Fruit fly (Drosophila melanogaster) whole organism, embryonic: ENCODE results near the gene Nup37.

ENCODE experiments used
- ATbp ChIP-seq: fragments of 200-800 bp; sonication (Bioruptor generic); optimal IDR thresholded peaks from 2 replicates; lab custom pipeline; 2017; ENCODE audit warnings: missing biosample characterization, mild to moderate bottlenecking, missing genetic modification characterization, missing genetic modification reagents
- Atf3 ChIP-seq: fragments of 200-800 bp; sonication (Bioruptor generic); optimal IDR thresholded peaks from 3 replicates; lab custom pipeline; 2016; ENCODE audit warnings: missing biosample characterization, missing genetic modification characterization
- CG10654 ChIP-seq: fragments of 200-800 bp; sonication (Bioruptor generic); optimal IDR thresholded peaks from 2 replicates; lab custom pipeline; 2016; ENCODE audit warnings: missing biosample characterization, missing genetic modification characterization
- CG11247 ChIP-seq: fragments of 200-800 bp; sonication (Bioruptor generic); IDR thresholded peaks from 2 replicates; pipeline ENCODE4 v1.3.6; 2022; ENCODE audit warnings: missing biosample characterization, missing genetic modification characterization
- CG15601 ChIP-seq: fragments of 200-800 bp; sonication (Bioruptor generic); optimal IDR thresholded peaks from 3 replicates; lab custom pipeline; 2019; ENCODE audit warnings: missing biosample characterization, mild to moderate bottlenecking, missing genetic modification characterization, moderate library complexity
- CG17385 ChIP-seq: fragments of 200-800 bp; sonication (Bioruptor generic); optimal IDR thresholded peaks from 3 replicates; lab custom pipeline; 2018; ENCODE audit warnings: missing biosample characterization, mild to moderate bottlenecking, missing genetic modification characterization
- CG17568 ChIP-seq: fragments of 200-800 bp; sonication (Bioruptor generic); optimal IDR thresholded peaks from 2 replicates; lab custom pipeline; 2018; ENCODE audit warnings: missing biosample characterization, mild to moderate bottlenecking, missing genetic modification characterization, moderate library complexity
- CG2116 ChIP-seq: fragments of 200-800 bp; sonication (Bioruptor generic); optimal IDR thresholded peaks from 3 replicates; lab custom pipeline; 2018; ENCODE audit warnings: missing biosample characterization, mild to moderate bottlenecking, missing genetic modification characterization
- CG31224 ChIP-seq: fragments of 200-800 bp; sonication (Bioruptor generic); IDR thresholded peaks from 2 replicates; pipeline ENCODE4 v1.3.6; 2022; ENCODE audit warnings: missing biosample characterization, missing genetic modification characterization
- CG31388 ChIP-seq: fragments of 200-800 bp; sonication (Bioruptor generic); optimal IDR thresholded peaks from 2 replicates; lab custom pipeline; 2016; ENCODE audit warnings: missing biosample characterization, missing genetic modification characterization
- CG34224 ChIP-seq: fragments of 200-800 bp; sonication (Bioruptor generic); IDR thresholded peaks from 3 replicates; pipeline ENCODE4 v1.3.6; 2022; ENCODE audit warnings: missing biosample characterization, missing genetic modification characterization; ENCODE audit not compliant: partially characterized antibody
- CG5953 ChIP-seq: fragments of 200-800 bp; sonication (Bioruptor generic); IDR thresholded peaks from 2 replicates; pipeline ENCODE4 v1.3.6; 2022; ENCODE audit warnings: missing biosample characterization, missing genetic modification characterization
- CG6765 ChIP-seq: fragments of 200-800 bp; sonication (Bioruptor generic); optimal IDR thresholded peaks from 3 replicates; lab custom pipeline; 2017; ENCODE audit warnings: missing biosample characterization, mild to moderate bottlenecking, missing genetic modification characterization
- CG7271 ChIP-seq: fragments of 200-800 bp; sonication (Bioruptor generic); optimal IDR thresholded peaks from 2 replicates; lab custom pipeline; 2018; ENCODE audit warnings: missing biosample characterization, mild to moderate bottlenecking, missing genetic modification characterization, moderate library complexity
- CG7786 ChIP-seq: fragments of 200-800 bp; sonication (Bioruptor generic); optimal IDR thresholded peaks from 2 replicates; lab custom pipeline; 2016; ENCODE audit warnings: missing biosample characterization, missing genetic modification characterization
- CG7839 ChIP-seq: fragments of 200-800 bp; sonication (Bioruptor generic); optimal IDR thresholded peaks from 3 replicates; lab custom pipeline; 2018; ENCODE audit warnings: missing biosample characterization, mild to moderate bottlenecking, missing genetic modification characterization, moderate library complexity
- CG8478 ChIP-seq: fragments of >200 bp; optimal IDR thresholded peaks from 2 replicates; lab custom pipeline; 2018
- CG9797 ChIP-seq: fragments of 200-800 bp; sonication (Bioruptor generic); optimal IDR thresholded peaks from 3 replicates; lab custom pipeline; 2018; ENCODE audit warnings: missing biosample characterization, mild to moderate bottlenecking, missing genetic modification characterization
- Chrac-16 ChIP-seq: fragments of 200-800 bp; sonication (Bioruptor generic); optimal IDR thresholded peaks from 3 replicates; lab custom pipeline; 2016; ENCODE audit warnings: missing biosample characterization, missing genetic modification characterization
- Dad ChIP-seq: fragments of 200-800 bp; sonication (Bioruptor generic); optimal IDR thresholded peaks from 3 replicates; lab custom pipeline; 2016; ENCODE audit warnings: missing biosample characterization, missing genetic modification characterization
- Drgx ChIP-seq: fragments of 200-800 bp; sonication (Bioruptor generic); IDR thresholded peaks from 2 replicates; pipeline ENCODE4 v1.3.6; 2022; ENCODE audit warnings: missing biosample characterization, missing genetic modification characterization
- E2f1 ChIP-seq: fragments of 200-800 bp; sonication (Bioruptor generic); IDR thresholded peaks from 2 replicates; pipeline ENCODE4 v1.3.6; 2022; ENCODE audit warnings: missing biosample characterization, missing genetic modification characterization
- Fer2 ChIP-seq: fragments of 200-800 bp; sonication (Bioruptor generic); optimal IDR thresholded peaks from 2 replicates; lab custom pipeline; 2018; ENCODE audit warnings: missing biosample characterization, mild to moderate bottlenecking, missing genetic modification characterization, moderate library complexity
- H15 ChIP-seq: fragments of 200-800 bp; sonication (Bioruptor generic); IDR thresholded peaks from 3 replicates; pipeline ENCODE4 v1.3.6; 2022; ENCODE audit warnings: missing biosample characterization, missing genetic modification characterization
- Hmr ChIP-seq: fragments of 200-800 bp; sonication (Bioruptor generic); optimal IDR thresholded peaks from 3 replicates; lab custom pipeline; 2017; ENCODE audit warnings: mild to moderate bottlenecking, missing biosample characterization, missing genetic modification reagents, missing genetic modification characterization
- MTF-1 ChIP-seq: fragments of 200-800 bp; sonication (Bioruptor generic); optimal IDR thresholded peaks from 2 replicates; lab custom pipeline; 2018; ENCODE audit warnings: missing biosample characterization, mild to moderate bottlenecking, missing genetic modification characterization, borderline replicate concordance
- Mrtf ChIP-seq: fragments of 200-800 bp; sonication (Bioruptor generic); IDR thresholded peaks from 3 replicates; pipeline ENCODE4 v1.3.6; 2022; ENCODE audit warnings: missing biosample characterization, missing genetic modification characterization
- NFAT ChIP-seq: fragments of 200-800 bp; sonication (Bioruptor generic); IDR thresholded peaks from 2 replicates; pipeline ENCODE4 v1.3.6; 2022; ENCODE audit warnings: missing biosample characterization, missing genetic modification characterization
- Oaz ChIP-seq: fragments of 200-800 bp; sonication (Bioruptor generic); IDR thresholded peaks from 2 replicates; pipeline ENCODE4 v1.3.6; 2022; ENCODE audit warnings: missing biosample characterization, missing genetic modification characterization
- Scr ChIP-seq: fragments of 200-800 bp; sonication (Bioruptor generic); IDR thresholded peaks from 2 replicates; pipeline ENCODE4 v1.3.6; 2022; ENCODE audit warnings: missing biosample characterization, missing genetic modification characterization; ENCODE audit not compliant: partially characterized antibody
- Six4 ChIP-seq: fragments of 200-800 bp; sonication (Bioruptor generic); optimal IDR thresholded peaks from 2 replicates; lab custom pipeline; 2016; ENCODE audit warnings: missing biosample characterization, missing genetic modification characterization
- Sox102F ChIP-seq: fragments of 200-800 bp; sonication (Bioruptor generic); optimal IDR thresholded peaks from 2 replicates; lab custom pipeline; 2018; ENCODE audit warnings: missing biosample characterization, mild to moderate bottlenecking, missing genetic modification characterization, moderate library complexity
- ab ChIP-seq: fragments of 200-800 bp; sonication (Bioruptor generic); optimal IDR thresholded peaks from 2 replicates; lab custom pipeline; 2016; ENCODE audit warnings: missing biosample characterization, missing genetic modification characterization
- ash1 ChIP-seq: fragments of 200-800 bp; sonication (Bioruptor generic); optimal IDR thresholded peaks from 2 replicates; lab custom pipeline; 2018; ENCODE audit warnings: missing biosample characterization, mild to moderate bottlenecking, missing genetic modification characterization
- cad ChIP-seq: fragments of >200 bp; optimal IDR thresholded peaks from 2 replicates; lab custom pipeline; 2017; ENCODE audit warnings: missing biosample characterization, missing genetic modification characterization
- cato ChIP-seq: fragments of 200-800 bp; sonication (Bioruptor generic); optimal IDR thresholded peaks from 2 replicates; lab custom pipeline; 2016; ENCODE audit warnings: missing biosample characterization, missing genetic modification characterization, borderline replicate concordance
- cwo ChIP-seq: fragments of 200-800 bp; sonication (Bioruptor generic); optimal IDR thresholded peaks from 3 replicates; lab custom pipeline; 2017; ENCODE audit warnings: missing biosample characterization, missing genetic modification characterization, mild to moderate bottlenecking, moderate library complexity, missing genetic modification reagents
- disco-r ChIP-seq: fragments of 200-800 bp; sonication (Bioruptor generic); optimal IDR thresholded peaks from 2 replicates; lab custom pipeline; 2016; ENCODE audit warnings: missing biosample characterization, missing genetic modification characterization
- dysf ChIP-seq: fragments of 200-800 bp; sonication (Bioruptor generic); IDR thresholded peaks from 3 replicates; pipeline ENCODE4 v1.3.6; 2022; ENCODE audit warnings: missing biosample characterization, missing genetic modification characterization
- fu2 ChIP-seq: fragments of 200-800 bp; sonication (Bioruptor generic); optimal IDR thresholded peaks from 2 replicates; lab custom pipeline; 2016; ENCODE audit warnings: missing biosample characterization, missing genetic modification characterization
- gfzf ChIP-seq: fragments of 200-800 bp; sonication (Bioruptor generic); optimal IDR thresholded peaks from 2 replicates; lab custom pipeline; 2016; ENCODE audit warnings: missing biosample characterization, mild to moderate bottlenecking, missing genetic modification characterization, moderate library complexity
- grau ChIP-seq: fragments of 200-800 bp; optimal IDR thresholded peaks from 3 replicates; lab custom pipeline; 2019; ENCODE audit warnings: missing biosample characterization, mild to moderate bottlenecking, missing genetic modification characterization, moderate library complexity
- gro ChIP-seq: fragments of 200-800 bp; sonication (Bioruptor generic); optimal IDR thresholded peaks from 2 replicates; lab custom pipeline; 2016; ENCODE audit warnings: missing biosample characterization, missing genetic modification characterization
- run ChIP-seq: fragments of 200-800 bp; sonication (Bioruptor generic); optimal IDR thresholded peaks from 3 replicates; lab custom pipeline; 2018; ENCODE audit warnings: missing biosample characterization, mild to moderate bottlenecking, missing genetic modification characterization
- slbo ChIP-seq: fragments of 200-800 bp; sonication (Bioruptor generic); IDR thresholded peaks from 2 replicates; pipeline ENCODE4 v1.3.6; 2022; ENCODE audit warnings: missing biosample characterization, missing genetic modification characterization
- sr ChIP-seq: fragments of 200-800 bp; sonication (Bioruptor generic); IDR thresholded peaks from 3 replicates; pipeline ENCODE4 v1.3.6; 2022; ENCODE audit warnings: missing biosample characterization, missing genetic modification characterization
- toy ChIP-seq: fragments of 200-800 bp; sonication (Bioruptor generic); IDR thresholded peaks from 2 replicates; pipeline ENCODE4 v1.3.6; 2022; ENCODE audit warnings: missing biosample characterization, missing genetic modification characterization
- unpg ChIP-seq: fragments of 200-800 bp; sonication (Bioruptor generic); optimal IDR thresholded peaks from 3 replicates; lab custom pipeline; 2018; ENCODE audit warnings: missing biosample characterization, mild to moderate bottlenecking, missing genetic modification characterization, moderate library complexity
- vvl ChIP-seq: fragments of 200-800 bp; sonication (Bioruptor generic); IDR thresholded peaks from 2 replicates; pipeline ENCODE4 v1.3.6; 2022; ENCODE audit warnings: missing biosample characterization, missing genetic modification characterization
- wek ChIP-seq: fragments of 200-800 bp; sonication (Bioruptor generic); optimal IDR thresholded peaks from 3 replicates; lab custom pipeline; 2018; ENCODE audit warnings: missing biosample characterization, mild to moderate bottlenecking, missing genetic modification characterization, moderate library complexity

Gene Nup37

DNA sequence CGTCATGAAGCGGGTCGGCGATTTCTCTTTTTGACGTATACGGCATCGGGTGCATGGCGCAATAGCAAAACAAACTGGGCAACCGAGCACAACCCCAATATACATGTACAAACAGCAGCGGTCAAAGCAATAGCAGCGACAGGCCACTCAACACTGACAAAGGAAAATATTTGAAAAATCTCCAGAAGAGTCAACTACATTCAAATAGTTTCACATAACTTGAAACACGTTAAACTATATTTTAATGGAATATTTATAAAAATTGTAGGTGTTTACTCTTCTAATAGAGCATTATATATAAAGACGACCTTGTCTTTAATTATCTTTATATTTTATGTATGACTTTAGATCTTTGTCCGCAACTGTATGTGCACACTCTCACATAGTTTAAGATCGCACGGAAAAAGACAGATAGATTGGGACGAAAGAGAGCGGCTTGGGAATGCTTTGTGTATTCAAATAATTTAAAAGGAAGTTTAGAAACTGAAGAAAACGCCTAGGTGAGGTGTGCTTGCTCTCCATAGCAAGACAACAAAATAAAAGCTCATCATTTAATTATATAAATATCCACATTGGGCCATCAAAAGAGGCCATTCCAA is 40.0 kb upstream of the Nup37 start (continued):
- TF ChIP-seq sr (GFP tag; lab: Robert Waterston, UW): 0 out of 3 replicates have a peak, but pooled peaks have one; percentile 19
- peak; percentile 65 for TF ChIP-seq slbo (GFP tag; lab: Robert Waterston, UW)
- TF ChIP-seq CG2116 (GFP tag; lab: Kevin White, UChicago): peak; percentile 11
- TF ChIP-seq Scr (GFP tag; lab: Robert Waterston, UW): no peak
- TF ChIP-seq Sox102F: peak; percentile 83
- TF ChIP-seq wek (GFP tag; lab: Kevin White, UChicago): peak; percentile 44
- TF ChIP-seq run: peak; percentile 73
- TF ChIP-seq Six4: peak; percentile 61
- TF ChIP-seq CG31388 (GFP tag; lab: Kevin White, UChicago): no peak
- peak; percentile 19 for TF ChIP-seq Fer2 (tag; lab: Kevin White, UChicago)
- peak; percentile 41 for TF ChIP-seq CG10654 (GFP tag; lab: Kevin White, UChicago)
- peak; percentile 50 for TF ChIP-seq Oaz
- peak; percentile 22 for TF ChIP-seq ab
- peak; percentile 78 for TF ChIP-seq ATbp (GFP tag; lab: Kevin White, UChicago)
- peak; percentile 23 for TF ChIP-seq CG6765 (GFP tag; lab: Kevin White, UChicago)
- no peak for TF ChIP-seq CG9797 (GFP tag; lab: Kevin White, UChicago)
- peak; percentile 63; the same call in 1 of the 3 replicates for TF ChIP-seq Mrtf
- TF ChIP-seq fu2 (GFP tag; lab: Kevin White, UChicago): no peak
- peak; percentile 65 for TF ChIP-seq cwo
- no peak for TF ChIP-seq disco-r
- TF ChIP-seq MTF-1 (GFP tag; lab: Kevin White, UChicago): peak; percentile 50
- peak; percentile 58; the same call in 2 of the 3 replicates for TF ChIP-seq H15 (GFP tag; lab: Robert Waterston, UW)
- no peak for TF ChIP-seq ash1
- no peak for TF ChIP-seq cad (GFP tag; lab: Kevin White, UChicago)
- peak; percentile 68 for TF ChIP-seq Chrac-16 (GFP tag; lab: Kevin White, UChicago)
- peak; percentile 80 for TF ChIP-seq CG7839
- TF ChIP-seq CG11247 (GFP tag; lab: Robert Waterston, UW): no peak
- TF ChIP-seq Hmr (GFP tag; lab: Kevin White, UChicago): peak; percentile 74
- peak; percentile 86 for TF ChIP-seq unpg (GFP tag; lab: Kevin White, UChicago)
- TF ChIP-seq cato (GFP tag; lab: Kevin White, UChicago): no peak
- peak; percentile 39; the same call in 1 of the 2 replicates for TF ChIP-seq CG31224 (GFP tag; lab: Robert Waterston, UW)
- TF ChIP-seq CG7271 (tag; lab: Kevin White, UChicago): no peak
- TF ChIP-seq gfzf: no peak
- peak; percentile 76 for TF ChIP-seq CG17385
- peak; percentile 88 for TF ChIP-seq Drgx (GFP tag; lab: Robert Waterston, UW)
- TF ChIP-seq CG5953: no peak
- peak; percentile 82 for TF ChIP-seq vvl
- no peak for TF ChIP-seq NFAT (GFP tag; lab: Robert Waterston, UW)
- TF ChIP-seq CG34224 (GFP tag; lab: Robert Waterston, UW): no peak
- TF ChIP-seq CG17568: peak; percentile 50
- TF ChIP-seq CG8478 (lab: Kevin White, UChicago): no peak
- peak; percentile 53 for TF ChIP-seq E2f1 (GFP tag; lab: Robert Waterston, UW)
- TF ChIP-seq gro (GFP tag; lab: Kevin White, UChicago): no peak
- TF ChIP-seq dysf (GFP tag; lab: Robert Waterston, UW): peak; percentile 84
- no peak for TF ChIP-seq toy (GFP tag; lab: Robert Waterston, UW)
- no peak for TF ChIP-seq Dad (GFP tag; lab: Kevin White, UChicago)
- peak; percentile 81 for TF ChIP-seq grau (tag; lab: Kevin White, UChicago)
- TF ChIP-seq CG7786 (GFP tag; lab: Kevin White, UChicago): peak; percentile 41
- TF ChIP-seq CG15601 (tag; lab: Kevin White, UChicago): peak; percentile 73
- TF ChIP-seq Atf3 (GFP tag; lab: Kevin White, UChicago): no peak
